Fruit fly (Drosophila melanogaster) whole organism, prepupa: ENCODE measurements around the gene CG31915.

Experiments
- CG10631 ChIP-seq: fragments of 200-800 bp; sonication (Bioruptor generic); optimal IDR thresholded peaks from 2 replicates; lab custom pipeline; 2016; ENCODE audit warnings: missing biosample characterization, missing genetic modification characterization
- CG10669 ChIP-seq: fragments of 200-800 bp; sonication (Bioruptor generic); optimal IDR thresholded peaks from 3 replicates; lab custom pipeline; 2018; ENCODE audit warnings: missing biosample characterization, mild to moderate bottlenecking, missing genetic modification characterization, moderate library complexity
- CG6276 ChIP-seq: fragments of 200-800 bp; sonication (Bioruptor generic); optimal IDR thresholded peaks from 2 replicates; lab custom pipeline; 2017; ENCODE audit warnings: missing biosample characterization, mild to moderate bottlenecking, missing genetic modification characterization
- Eip93F ChIP-seq: fragments of 200-800 bp; sonication (Bioruptor generic); optimal IDR thresholded peaks from 2 replicates; lab custom pipeline; 2016; ENCODE audit warnings: missing biosample characterization, mild to moderate bottlenecking, missing genetic modification characterization
- Hr4 ChIP-seq: fragments of 200-800 bp; sonication (Bioruptor generic); optimal IDR thresholded peaks from 3 replicates; lab custom pipeline; 2016; ENCODE audit warnings: missing biosample characterization, missing genetic modification characterization
- OdsH ChIP-seq: fragments of 200-800 bp; sonication (Bioruptor generic); optimal IDR thresholded peaks from 3 replicates; lab custom pipeline; 2016; ENCODE audit warnings: missing biosample characterization, missing genetic modification characterization
- Sox102F ChIP-seq: fragments of 200-800 bp; sonication (Bioruptor generic); optimal IDR thresholded peaks from 2 replicates; lab custom pipeline; 2016; ENCODE audit warnings: missing biosample characterization, mild to moderate bottlenecking, missing genetic modification characterization
- eg ChIP-seq: fragments of 200-800 bp; sonication (Bioruptor generic); IDR thresholded peaks from 3 replicates; pipeline ENCODE4 v1.3.6; 2022; ENCODE audit warnings: missing biosample characterization, missing genetic modification characterization
- esn ChIP-seq: fragments of 200-800 bp; sonication (Bioruptor generic); optimal IDR thresholded peaks from 2 replicates; lab custom pipeline; 2016; ENCODE audit warnings: missing biosample characterization, mild to moderate bottlenecking, missing genetic modification characterization, moderate library complexity
- pdm3 ChIP-seq: fragments of 200-800 bp; sonication (Bioruptor generic); optimal IDR thresholded peaks from 3 replicates; lab custom pipeline; 2016; ENCODE audit warnings: missing biosample characterization, missing genetic modification characterization
- svp ChIP-seq: fragments of 200-800 bp; sonication (Bioruptor generic); peaks from one replicate; lab custom pipeline; 2016; ENCODE audit warnings: missing biosample characterization, missing genetic modification characterization

DNA sequence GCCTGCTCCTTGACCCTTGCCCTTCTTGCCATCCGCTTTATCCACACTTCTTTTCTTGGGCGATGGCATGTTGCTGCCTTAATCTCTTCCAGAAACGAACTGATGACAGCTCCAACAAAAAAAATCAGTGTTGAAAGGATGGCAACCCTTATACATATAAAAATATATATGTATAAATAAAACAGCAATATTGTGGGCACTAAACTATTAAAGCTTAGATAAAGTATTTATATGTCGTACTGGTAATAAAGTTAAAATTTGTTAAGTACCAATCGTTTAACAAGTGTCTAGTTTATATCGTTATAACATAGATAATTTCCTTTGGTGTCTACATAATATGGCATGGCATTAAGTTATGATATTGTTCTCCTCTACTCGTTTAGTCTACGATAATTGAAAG is 8.7 kb downstream of the CG31915 start, which contains the start of gene tomb:
- TF ChIP-seq OdsH, result no peak
- no peak for TF ChIP-seq CG10669 (GFP tag; lab: Kevin White, UChicago)
- no peak for TF ChIP-seq pdm3 (GFP tag; lab: Kevin White, UChicago)
- no peak for TF ChIP-seq svp (GFP tag; lab: Kevin White, UChicago)
- no peak for TF ChIP-seq CG10631
- no peak for TF ChIP-seq Eip93F (GFP tag; lab: Kevin White, UChicago)
- no peak for TF ChIP-seq CG6276 (GFP tag; lab: Kevin White, UChicago)
- no peak for TF ChIP-seq Sox102F (GFP tag; lab: Kevin White, UChicago)
- TF ChIP-seq eg, result no peak
- no peak for TF ChIP-seq Hr4 (GFP tag; lab: Kevin White, UChicago)
- TF ChIP-seq esn, result no peak
